Fruit fly (Drosophila melanogaster) whole organism, embryonic: ENCODE measurements around the gene Gs1l.

ENCODE experiments used
- ATbp ChIP-seq: fragments of 200-800 bp; sonication (Bioruptor generic); optimal IDR thresholded peaks from 2 replicates; lab custom pipeline; 2017; ENCODE audit warnings: missing biosample characterization, mild to moderate bottlenecking, missing genetic modification characterization, missing genetic modification reagents
- Antp ChIP-seq: fragments of 200-800 bp; sonication (Bioruptor generic); optimal IDR thresholded peaks from 3 replicates; lab custom pipeline; 2016; ENCODE audit warnings: missing biosample characterization, missing genetic modification characterization
- BEAF-32 ChIP-seq: fragments of 200-800 bp; sonication (Bioruptor generic); optimal IDR thresholded peaks from 3 replicates; lab custom pipeline; 2017; ENCODE audit warnings: missing biosample characterization, missing genetic modification characterization, mild to moderate bottlenecking, moderate library complexity, missing genetic modification reagents
- CG10654 ChIP-seq: fragments of 200-800 bp; sonication (Bioruptor generic); optimal IDR thresholded peaks from 2 replicates; lab custom pipeline; 2016; ENCODE audit warnings: missing biosample characterization, missing genetic modification characterization
- CG11085 ChIP-seq: fragments of 200-800 bp; sonication (Bioruptor generic); IDR thresholded peaks from 2 replicates; pipeline ENCODE4 v1.3.6; 2022; ENCODE audit warnings: missing biosample characterization, missing genetic modification characterization
- CG15696 ChIP-seq: fragments of 200-800 bp; sonication (Bioruptor generic); optimal IDR thresholded peaks from 2 replicates; lab custom pipeline; 2019; ENCODE audit warnings: missing biosample characterization, mild to moderate bottlenecking, missing genetic modification characterization, moderate library complexity
- CG16863 ChIP-seq: fragments of 200-800 bp; sonication (Bioruptor generic); optimal IDR thresholded peaks from 3 replicates; lab custom pipeline; 2016; ENCODE audit warnings: missing biosample characterization, missing genetic modification characterization
- CG2678 ChIP-seq: fragments of 200-800 bp; sonication (Bioruptor generic); optimal IDR thresholded peaks from 3 replicates; lab custom pipeline; 2019; ENCODE audit warnings: missing biosample characterization, mild to moderate bottlenecking, missing genetic modification characterization, moderate library complexity
- CG30020 ChIP-seq: fragments of 200-800 bp; optimal IDR thresholded peaks from 2 replicates; lab custom pipeline; 2019; ENCODE audit warnings: missing biosample characterization, mild to moderate bottlenecking, missing genetic modification characterization, moderate library complexity
- CG30403 ChIP-seq: fragments of 200-800 bp; sonication (Bioruptor generic); optimal IDR thresholded peaks from 3 replicates; lab custom pipeline; 2016; ENCODE audit warnings: missing biosample characterization, missing genetic modification characterization
- CG31388 ChIP-seq: fragments of 200-800 bp; sonication (Bioruptor generic); optimal IDR thresholded peaks from 2 replicates; lab custom pipeline; 2016; ENCODE audit warnings: missing biosample characterization, missing genetic modification characterization
- CG3847 ChIP-seq: fragments of 200-800 bp; sonication (Bioruptor generic); IDR thresholded peaks from 2 replicates; pipeline ENCODE4 v1.3.6; 2022; ENCODE audit warnings: missing biosample characterization, missing genetic modification characterization
- CG3995 ChIP-seq: fragments of 200-800 bp; sonication (Bioruptor generic); optimal IDR thresholded peaks from 3 replicates; lab custom pipeline; 2016; ENCODE audit warnings: missing biosample characterization, missing genetic modification characterization
- CG5953 ChIP-seq: fragments of 200-800 bp; sonication (Bioruptor generic); IDR thresholded peaks from 2 replicates; pipeline ENCODE4 v1.3.6; 2022; ENCODE audit warnings: missing biosample characterization, missing genetic modification characterization
- CG7357 ChIP-seq: fragments of 200-800 bp; sonication (Bioruptor generic); IDR thresholded peaks from 3 replicates; pipeline ENCODE4 v1.3.6; 2022; ENCODE audit warnings: missing biosample characterization, missing genetic modification characterization
- CG7987 ChIP-seq: fragments of 200-800 bp; sonication (Bioruptor generic); optimal IDR thresholded peaks from 2 replicates; lab custom pipeline; 2018; ENCODE audit warnings: missing biosample characterization, mild to moderate bottlenecking, missing genetic modification characterization, moderate library complexity
- CG8089 ChIP-seq: fragments of 200-800 bp; sonication (Bioruptor generic); optimal IDR thresholded peaks from 3 replicates; lab custom pipeline; 2016; ENCODE audit warnings: missing biosample characterization, missing genetic modification characterization
- Camta ChIP-seq: fragments of 200-800 bp; sonication (Bioruptor generic); optimal IDR thresholded peaks from 2 replicates; lab custom pipeline; 2016; ENCODE audit warnings: missing biosample characterization, missing genetic modification characterization
- D ChIP-seq, 2 experiments: fragments of 200-800 bp in 1 of 2; fragments of >200 bp in 1 of 2; sonication (Bioruptor generic) in 1 of 2; optimal IDR thresholded peaks; 2 replicates in 1 of 2; 3 replicates in 1 of 2; lab custom pipeline; 2017; ENCODE audit warnings: mild to moderate bottlenecking in 1 of 2, missing biosample characterization in 1 of 2, missing genetic modification characterization in 1 of 2, missing genetic modification reagents in 1 of 2
- Deaf1 ChIP-seq: fragments of 200-800 bp; optimal IDR thresholded peaks from 3 replicates; lab custom pipeline; 2019; ENCODE audit warnings: missing biosample characterization, mild to moderate bottlenecking, missing genetic modification characterization, moderate library complexity
- Dll ChIP-seq: fragments of 200-800 bp; sonication (Bioruptor generic); IDR thresholded peaks from 4 replicates; pipeline ENCODE4 v1.3.6; 2022; ENCODE audit warnings: missing biosample characterization, missing genetic modification characterization; ENCODE audit not compliant: partially characterized antibody
- Doc3 ChIP-seq: fragments of 200-800 bp; sonication (Bioruptor generic); IDR thresholded peaks from 3 replicates; pipeline ENCODE4 v1.3.6; 2022; ENCODE audit warnings: missing biosample characterization, missing genetic modification characterization; ENCODE audit not compliant: partially characterized antibody
- Fer1 ChIP-seq: fragments of 200-800 bp; sonication (Bioruptor generic); optimal IDR thresholded peaks from 2 replicates; lab custom pipeline; 2017; ENCODE audit warnings: missing biosample characterization, mild to moderate bottlenecking, missing genetic modification characterization
- HLH4C ChIP-seq: fragments of 200-800 bp; sonication (Bioruptor generic); IDR thresholded peaks from 3 replicates; pipeline ENCODE4 v1.3.6; 2022; ENCODE audit warnings: missing biosample characterization, missing genetic modification characterization; ENCODE audit not compliant: partially characterized antibody
- Hmx ChIP-seq: fragments of 200-800 bp; sonication (Bioruptor generic); optimal IDR thresholded peaks from 2 replicates; lab custom pipeline; 2016; ENCODE audit warnings: missing biosample characterization, missing genetic modification characterization
- NFAT ChIP-seq: fragments of 200-800 bp; sonication (Bioruptor generic); IDR thresholded peaks from 2 replicates; pipeline ENCODE4 v1.3.6; 2022; ENCODE audit warnings: missing biosample characterization, missing genetic modification characterization
- Trl ChIP-seq, 3 experiments: fragments of >200 bp in 2 of 3; fragments of 200-800 bp in 1 of 3; sonication (Bioruptor generic) in 1 of 3; optimal IDR thresholded peaks; 2 replicates in 1 of 3; 3 replicates in 2 of 3; lab custom pipeline; 2016 to 2017; ENCODE audit warnings: missing biosample characterization in 1 of 3, missing genetic modification characterization in 1 of 3
- Usf ChIP-seq: fragments of 200-800 bp; sonication (Bioruptor generic); optimal IDR thresholded peaks from 2 replicates; lab custom pipeline; 2017; ENCODE audit warnings: missing genotype, missing biosample characterization, missing genetic modification characterization
- Xbp1 ChIP-seq: fragments of 200-800 bp; sonication (Bioruptor generic); optimal IDR thresholded peaks from 3 replicates; lab custom pipeline; 2016; ENCODE audit warnings: missing biosample characterization, mild to moderate bottlenecking, missing genetic modification characterization
- ap ChIP-seq: fragments of 200-800 bp; sonication (Bioruptor generic); IDR thresholded peaks from 2 replicates; pipeline ENCODE4 v1.3.6; 2022; ENCODE audit warnings: missing biosample characterization, missing genetic modification characterization
- cad ChIP-seq: fragments of >200 bp; optimal IDR thresholded peaks from 2 replicates; lab custom pipeline; 2017; ENCODE audit warnings: missing biosample characterization, missing genetic modification characterization
- da ChIP-seq: fragments of 200-800 bp; sonication (Bioruptor generic); optimal IDR thresholded peaks from 2 replicates; lab custom pipeline; 2016; ENCODE audit warnings: missing biosample characterization, missing genetic modification characterization
- dm ChIP-seq: fragments of 200-800 bp; sonication (Bioruptor generic); optimal IDR thresholded peaks from 3 replicates; lab custom pipeline; 2016; ENCODE audit warnings: missing biosample characterization, missing genetic modification characterization
- dmrt11E ChIP-seq: fragments of 200-800 bp; sonication (Bioruptor generic); optimal IDR thresholded peaks from 3 replicates; lab custom pipeline; 2018; ENCODE audit warnings: missing biosample characterization, mild to moderate bottlenecking, missing genetic modification characterization, moderate library complexity
- ems ChIP-seq: fragments of 200-800 bp; sonication (Bioruptor generic); optimal IDR thresholded peaks from 3 replicates; lab custom pipeline; 2016; ENCODE audit warnings: missing biosample characterization, missing genetic modification characterization
- fd96Cb ChIP-seq: fragments of 200-800 bp; sonication (Bioruptor generic); optimal IDR thresholded peaks from 2 replicates; lab custom pipeline; 2018; ENCODE audit warnings: missing biosample characterization, mild to moderate bottlenecking, missing genetic modification characterization, moderate library complexity
- gsb ChIP-seq: fragments of 200-800 bp; sonication (Bioruptor generic); IDR thresholded peaks from 2 replicates; pipeline ENCODE4 v1.3.6; 2022; ENCODE audit warnings: missing biosample characterization, missing genetic modification characterization
- inv ChIP-seq: fragments of 200-800 bp; sonication (Bioruptor generic); IDR thresholded peaks from 2 replicates; pipeline ENCODE4 v1.3.6; 2022; ENCODE audit warnings: missing biosample characterization, missing genetic modification characterization; ENCODE audit not compliant: partially characterized antibody
- luna ChIP-seq: fragments of 200-800 bp; sonication (Bioruptor generic); optimal IDR thresholded peaks from 2 replicates; lab custom pipeline; 2016; ENCODE audit warnings: missing biosample characterization, missing genetic modification characterization
- nau ChIP-seq: fragments of 200-800 bp; sonication (Bioruptor generic); optimal IDR thresholded peaks from 3 replicates; lab custom pipeline; 2017; ENCODE audit warnings: missing biosample characterization, mild to moderate bottlenecking, missing genetic modification characterization, missing genetic modification reagents
- p53 ChIP-seq: fragments of 200-800 bp; sonication (Bioruptor generic); optimal IDR thresholded peaks from 2 replicates; lab custom pipeline; 2016; ENCODE audit warnings: missing biosample characterization, missing genetic modification characterization
- pzg ChIP-seq: fragments of 200-800 bp; sonication (Bioruptor generic); optimal IDR thresholded peaks from 3 replicates; lab custom pipeline; 2018; ENCODE audit warnings: missing biosample characterization, mild to moderate bottlenecking, missing genetic modification characterization, moderate library complexity
- repo ChIP-seq: fragments of 200-800 bp; sonication (Bioruptor generic); optimal IDR thresholded peaks from 2 replicates; lab custom pipeline; 2016; ENCODE audit warnings: missing biosample characterization, missing genetic modification characterization
- rib ChIP-seq: fragments of 200-800 bp; sonication (Bioruptor generic); IDR thresholded peaks from 2 replicates; pipeline ENCODE4 v1.3.6; 2022; ENCODE audit warnings: missing biosample characterization, missing genetic modification characterization
- ro ChIP-seq: fragments of 200-800 bp; sonication (Bioruptor generic); IDR thresholded peaks from 2 replicates; pipeline ENCODE4 v1.3.6; 2022; ENCODE audit warnings: missing biosample characterization, missing genetic modification characterization
- sens ChIP-seq: fragments of 200-800 bp; sonication (Bioruptor generic); peaks from one replicate; lab custom pipeline; 2016; ENCODE audit warnings: missing biosample characterization, missing genetic modification characterization
- sens-2 ChIP-seq: fragments of 200-800 bp; sonication (Bioruptor generic); IDR thresholded peaks from 2 replicates; pipeline ENCODE4 v1.3.6; 2022; ENCODE audit warnings: missing biosample characterization, missing genetic modification characterization
- slbo ChIP-seq: fragments of 200-800 bp; sonication (Bioruptor generic); IDR thresholded peaks from 2 replicates; pipeline ENCODE4 v1.3.6; 2022; ENCODE audit warnings: missing biosample characterization, missing genetic modification characterization
- ssp ChIP-seq: fragments of 200-800 bp; sonication (Bioruptor generic); IDR thresholded peaks from 2 replicates; pipeline ENCODE4 v1.3.6; 2022; ENCODE audit warnings: missing biosample characterization, missing genetic modification characterization
- trem ChIP-seq: fragments of 200-800 bp; optimal IDR thresholded peaks from 3 replicates; lab custom pipeline; 2019; ENCODE audit warnings: missing biosample characterization, mild to moderate bottlenecking, missing genetic modification characterization, moderate library complexity
- wor ChIP-seq: fragments of 200-800 bp; sonication (Bioruptor generic); IDR thresholded peaks from 2 replicates; pipeline ENCODE4 v1.3.6; 2022; ENCODE audit warnings: missing biosample characterization, missing genetic modification characterization
- z ChIP-seq: fragments of 200-800 bp; sonication (Bioruptor generic); IDR thresholded peaks from 3 replicates; pipeline ENCODE4 v1.3.6; 2022; ENCODE audit warnings: missing biosample characterization, missing genetic modification characterization

The Gs1l gene

DNA sequence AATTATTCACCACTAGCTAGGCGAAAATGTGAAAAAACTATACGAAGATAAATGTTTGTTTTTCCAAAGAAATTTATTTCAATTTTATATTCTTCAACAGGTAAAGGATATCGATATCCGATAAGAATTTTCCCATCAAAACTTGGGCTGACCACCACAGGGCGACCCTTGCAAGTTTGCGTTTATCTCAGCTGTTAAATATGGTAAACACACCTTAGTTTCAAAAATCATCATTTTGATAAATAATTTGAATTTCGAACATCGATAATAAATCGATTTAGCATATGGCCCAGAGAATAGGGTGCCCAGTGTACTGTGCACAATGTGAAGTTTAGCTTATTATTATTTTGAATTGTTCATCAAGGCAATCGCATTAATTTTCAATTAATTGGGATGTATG, 6.7 kb upstream of the Gs1l start, which contains the start of the genes CG15443 and Paris (continued):
- TF ChIP-seq Hmx (GFP tag; lab: Kevin White, UChicago): no peak
- TF ChIP-seq fd96Cb (tag; lab: Kevin White, UChicago): no peak
- peak; percentile 40; the same call in 1 of the 3 replicates for TF ChIP-seq Doc3
- no peak for TF ChIP-seq ems (GFP tag; lab: Kevin White, UChicago)
- TF ChIP-seq Camta (GFP tag; lab: Kevin White, UChicago): no peak
- TF ChIP-seq D (optimal IDR thresholded peaks at IDR 0.05; lab: Kevin White, UChicago): no peak
- no peak for TF ChIP-seq D (GFP tag; optimal IDR thresholded peaks at IDR 0.05; lab: Kevin White, UChicago)
- TF ChIP-seq luna (GFP tag; lab: Kevin White, UChicago): no peak
- peak; percentile 42 for TF ChIP-seq BEAF-32 (GFP tag; lab: Kevin White, UChicago)
- peak; percentile 35 for TF ChIP-seq dm (GFP tag; lab: Kevin White, UChicago)
- TF ChIP-seq CG30403: no peak
- no peak for TF ChIP-seq ro
- TF ChIP-seq Trl (optimal IDR thresholded peaks at IDR 0.05; lab: Kevin White, UChicago): no peak
- TF ChIP-seq Trl (GFP tag; optimal IDR thresholded peaks at IDR 0.05; lab: Kevin White, UChicago): no peak
- no peak for TF ChIP-seq dmrt11E (tag; lab: Kevin White, UChicago)
- no peak for TF ChIP-seq Usf
- no peak for TF ChIP-seq wor (GFP tag; lab: Robert Waterston, UW)
- TF ChIP-seq Deaf1: no peak
- TF ChIP-seq slbo (GFP tag; lab: Robert Waterston, UW): no peak
- no peak for TF ChIP-seq ATbp (GFP tag; lab: Kevin White, UChicago)
- TF ChIP-seq trem: peak; percentile 55
- no peak for TF ChIP-seq ssp (GFP tag; lab: Robert Waterston, UW)
- TF ChIP-seq CG10654 (GFP tag; lab: Kevin White, UChicago): no peak
- TF ChIP-seq Antp (GFP tag; lab: Kevin White, UChicago): no peak
- TF ChIP-seq Dll: peak; percentile 45; the same call in 2 of the 4 replicates
- TF ChIP-seq CG15696 (tag; lab: Kevin White, UChicago): no peak
- TF ChIP-seq cad (GFP tag; lab: Kevin White, UChicago): no peak
- no peak for TF ChIP-seq rib (GFP tag; lab: Robert Waterston, UW)
- TF ChIP-seq CG5953 (GFP tag; lab: Robert Waterston, UW): no peak
- TF ChIP-seq CG31388 (GFP tag; lab: Kevin White, UChicago): no peak
- TF ChIP-seq nau (GFP tag; lab: Kevin White, UChicago): peak; percentile 24
- no peak for TF ChIP-seq p53 (GFP tag; lab: Kevin White, UChicago)
- TF ChIP-seq Xbp1 (GFP tag; lab: Kevin White, UChicago): no peak
- peak; percentile 77 for TF ChIP-seq CG30020
- TF ChIP-seq inv (GFP tag; lab: Robert Waterston, UW): peak; percentile 73
- no peak for TF ChIP-seq da (GFP tag; lab: Kevin White, UChicago)
- no peak for TF ChIP-seq gsb (GFP tag; lab: Robert Waterston, UW)
- no peak for TF ChIP-seq CG7357 (GFP tag; lab: Robert Waterston, UW)
- TF ChIP-seq ap (GFP tag; lab: Robert Waterston, UW): no peak
- TF ChIP-seq CG16863 (GFP tag; lab: Kevin White, UChicago): no peak
- TF ChIP-seq CG11085 (GFP tag; lab: Robert Waterston, UW): no peak
- TF ChIP-seq CG3995 (GFP tag; lab: Kevin White, UChicago): no peak
- no peak for TF ChIP-seq NFAT (GFP tag; lab: Robert Waterston, UW)
- TF ChIP-seq sens (GFP tag; lab: Kevin White, UChicago): peak; percentile 82
- peak; percentile 90 for TF ChIP-seq HLH4C (GFP tag; lab: Robert Waterston, UW)
- peak; percentile 14 for TF ChIP-seq CG7987 (GFP tag; lab: Kevin White, UChicago)
- TF ChIP-seq repo (GFP tag; lab: Kevin White, UChicago): no peak
- TF ChIP-seq CG3847: no peak
- TF ChIP-seq CG2678 (tag; lab: Kevin White, UChicago): no peak
- TF ChIP-seq Fer1 (GFP tag; lab: Kevin White, UChicago): no peak
- no peak for TF ChIP-seq CG8089 (GFP tag; lab: Kevin White, UChicago)
- no peak for TF ChIP-seq sens-2 (GFP tag; lab: Robert Waterston, UW)
- TF ChIP-seq z: no peak
- peak; percentile 61 for TF ChIP-seq pzg (GFP tag; lab: Kevin White, UChicago)
